Fruit fly (Drosophila melanogaster): ENCODE data around the gene CG34448.

CG34448 gene

dm6 chr2L:2427384-2428208, 9.8 kb upstream of the CG34448 start (continued):
- TF ChIP-seq Eip93F (GFP tag; optimal IDR thresholded peaks at IDR 0.05) (no peak), Eip78C (GFP tag) (peak; percentile 74), esn (GFP tag; optimal IDR thresholded peaks at IDR 0.05) (no peak)

- TF ChIP-seq CG11902 (GFP tag; optimal IDR thresholded peaks at IDR 0.05): peak; percentile 40
- TF ChIP-seq CG16779 (tag; optimal IDR thresholded peaks at IDR 0.05): peak; percentile 78
- TF ChIP-seq Sox102F (GFP tag; optimal IDR thresholded peaks at IDR 0.05): peak; percentile 17
- peak; percentile 80 for TF ChIP-seq Ets96B (tag; optimal IDR thresholded peaks at IDR 0.05)
- TF ChIP-seq Hr38 (GFP tag; optimal IDR thresholded peaks at IDR 0.05): peak; percentile 49
- peak; percentile 79 for TF ChIP-seq CG11294 (GFP tag; IDR thresholded peaks at IDR 0.05)
- no peak for TF ChIP-seq fkh (GFP tag; optimal IDR thresholded peaks at IDR 0.05)
- TF ChIP-seq Hr39 (GFP tag; optimal IDR thresholded peaks at IDR 0.05): peak; percentile 42
- TF ChIP-seq acj6 (GFP tag; optimal IDR thresholded peaks at IDR 0.05): peak; percentile 76
- peak; percentile 41 for TF ChIP-seq esn (GFP tag; optimal IDR thresholded peaks at IDR 0.05)
- TF ChIP-seq Hr4 (GFP tag; optimal IDR thresholded peaks at IDR 0.05): peak; percentile 96
- TF ChIP-seq CG6854 (GFP tag; optimal IDR thresholded peaks at IDR 0.05): no peak
- TF ChIP-seq CG34406 (GFP tag; optimal IDR thresholded peaks at IDR 0.05): peak; percentile 46
- TF ChIP-seq CG6163 (GFP tag; IDR thresholded peaks at IDR 0.05): peak; percentile 92
- TF ChIP-seq CG7368 (GFP tag; optimal IDR thresholded peaks at IDR 0.05): peak; percentile 72
- peak; percentile 94 for TF ChIP-seq CG15336 (GFP tag; IDR thresholded peaks at IDR 0.05)
- TF ChIP-seq eg (GFP tag; IDR thresholded peaks at IDR 0.05): peak; percentile 95
- TF ChIP-seq svp (GFP tag): peak; percentile 67
- peak; percentile 84 for TF ChIP-seq CG10631 (GFP tag; optimal IDR thresholded peaks at IDR 0.05)
- TF ChIP-seq Ets21C (GFP tag; optimal IDR thresholded peaks at IDR 0.05): no peak
- TF ChIP-seq dsx (GFP tag; optimal IDR thresholded peaks at IDR 0.05; ENCODE audit: poor library complexity, severe bottlenecking): peak; percentile 6
- peak; percentile 74 for TF ChIP-seq spab (GFP tag; optimal IDR thresholded peaks at IDR 0.05)
- TF ChIP-seq Sox14 (GFP tag; optimal IDR thresholded peaks at IDR 0.05): peak; percentile 83
- peak; percentile 33 for TF ChIP-seq Sox15 (GFP tag; optimal IDR thresholded peaks at IDR 0.05)
- peak; percentile 78 for TF ChIP-seq CG1621 (tag; optimal IDR thresholded peaks at IDR 0.05)
- peak; percentile 85 for TF ChIP-seq net (GFP tag; optimal IDR thresholded peaks at IDR 0.05)
- TF ChIP-seq CG6792 (GFP tag; optimal IDR thresholded peaks at IDR 0.05): peak; percentile 64
- peak; percentile 73 for TF ChIP-seq CG6808 (GFP tag; optimal IDR thresholded peaks at IDR 0.05)
- peak; percentile 93 for TF ChIP-seq CG8119 (GFP tag; IDR thresholded peaks at IDR 0.05)
- TF ChIP-seq fd59A (GFP tag; optimal IDR thresholded peaks at IDR 0.05): peak; percentile 73
- TF ChIP-seq CG3919 (GFP tag; optimal IDR thresholded peaks at IDR 0.05): peak; percentile 88
- TF ChIP-seq achi (GFP tag; optimal IDR thresholded peaks at IDR 0.05): peak; percentile 84
- TF ChIP-seq CG9139 (GFP tag; optimal IDR thresholded peaks at IDR 0.05): peak; percentile 57
- peak; percentile 46 for TF ChIP-seq cyc (GFP tag; optimal IDR thresholded peaks at IDR 0.05)
- peak; percentile 43 for TF ChIP-seq CG31627 (GFP tag; optimal IDR thresholded peaks at IDR 0.05)
- TF ChIP-seq Blimp-1 (GFP tag; optimal IDR thresholded peaks at IDR 0.05): no peak
- peak; percentile 83 for TF ChIP-seq Lpt (GFP tag; optimal IDR thresholded peaks at IDR 0.05)
- TF ChIP-seq Gug (GFP tag; IDR thresholded peaks at IDR 0.05): peak; percentile 84
- TF ChIP-seq fd85E (GFP tag; optimal IDR thresholded peaks at IDR 0.05): no peak
- peak; percentile 92 for TF ChIP-seq CG6276 (GFP tag; optimal IDR thresholded peaks at IDR 0.05)
- no peak for TF ChIP-seq Smox (GFP tag; optimal IDR thresholded peaks at IDR 0.05)
- peak; percentile 79 for TF ChIP-seq CG10669 (GFP tag; optimal IDR thresholded peaks at IDR 0.05)
- TF ChIP-seq CG4318 (GFP tag; optimal IDR thresholded peaks at IDR 0.05): peak; percentile 94
- TF ChIP-seq CG32006 (GFP tag; optimal IDR thresholded peaks at IDR 0.05): peak; percentile 97
- no peak for TF ChIP-seq Eip93F (GFP tag; optimal IDR thresholded peaks at IDR 0.05)
- TF ChIP-seq CG3032 (tag; optimal IDR thresholded peaks at IDR 0.05): peak; percentile 79
Observed at dm6 chr2L:2426444-2427188, 8.9 kb upstream of the CG34448 start.
